Worm (Caenorhabditis elegans) whole organism, L4 larva: Measurements from ENCODE around the gene gid-2.

Experiments
- F49E8.2 ChIP-seq: sonication (generic microtip); optimal IDR thresholded peaks from 2 replicates; lab custom pipeline; 2016; ENCODE audit warnings: missing compliant biosample characterization, mild to moderate bottlenecking, missing genetic modification characterization, borderline replicate concordance
- Y5F2A.4 ChIP-seq: fragments of 200-800 bp; sonication (Bioruptor generic); optimal IDR thresholded peaks from 2 replicates; lab custom pipeline; 2018; ENCODE audit warnings: mild to moderate bottlenecking, missing genetic modification characterization, missing compliant biosample characterization
- aha-1 ChIP-seq: fragments of 150-350 bp; peaks from one replicate; lab custom pipeline; 2014; ENCODE audit warnings: missing biosample characterization, missing genetic modification characterization
- aly-2 ChIP-seq: sonication (generic microtip); optimal IDR thresholded peaks from 2 replicates; lab custom pipeline; 2018; ENCODE audit warnings: missing biosample characterization, missing genetic modification characterization
- ceh-82 ChIP-seq: sonication (generic microtip); optimal IDR thresholded peaks from 2 replicates; lab custom pipeline; 2017; ENCODE audit warnings: missing biosample characterization, missing genetic modification characterization
- daf-12 ChIP-seq: fragments of 150-350 bp; optimal IDR thresholded peaks from 2 replicates; lab custom pipeline; 2014; ENCODE audit warnings: missing biosample characterization, missing genetic modification reagents, missing genetic modification characterization
- lin-13 ChIP-seq: fragments of 150-350 bp; optimal IDR thresholded peaks from 2 replicates; lab custom pipeline; 2014; ENCODE audit warnings: missing biosample characterization, missing genetic modification reagents, missing genetic modification characterization
- mdl-1 ChIP-seq, 2 experiments: fragments of 150-350 bp in 1 of 2; sonication (generic microtip) in 1 of 2; optimal IDR thresholded peaks; 2 replicates each; lab custom pipeline; 2014 to 2017; ENCODE audit warnings: missing biosample characterization in 2 of 2, missing genetic modification characterization in 2 of 2
- nhr-237 ChIP-seq: sonication (generic microtip); optimal IDR thresholded peaks from 2 replicates; lab custom pipeline; 2017; ENCODE audit warnings: missing biosample characterization, missing genetic modification characterization
- nhr-76 ChIP-seq: fragments of 150-350 bp; optimal IDR thresholded peaks from 2 replicates; lab custom pipeline; 2014; ENCODE audit warnings: missing biosample characterization, missing genetic modification characterization
- snpc-4 ChIP-seq: fragments of 150-350 bp; optimal IDR thresholded peaks from 2 replicates; lab custom pipeline; 2014; ENCODE audit warnings: missing biosample characterization, missing genetic modification characterization
- unc-39 ChIP-seq: sonication (generic microtip); optimal IDR thresholded peaks from 2 replicates; lab custom pipeline; 2017; ENCODE audit warnings: missing biosample characterization, missing genetic modification characterization

DNA sequence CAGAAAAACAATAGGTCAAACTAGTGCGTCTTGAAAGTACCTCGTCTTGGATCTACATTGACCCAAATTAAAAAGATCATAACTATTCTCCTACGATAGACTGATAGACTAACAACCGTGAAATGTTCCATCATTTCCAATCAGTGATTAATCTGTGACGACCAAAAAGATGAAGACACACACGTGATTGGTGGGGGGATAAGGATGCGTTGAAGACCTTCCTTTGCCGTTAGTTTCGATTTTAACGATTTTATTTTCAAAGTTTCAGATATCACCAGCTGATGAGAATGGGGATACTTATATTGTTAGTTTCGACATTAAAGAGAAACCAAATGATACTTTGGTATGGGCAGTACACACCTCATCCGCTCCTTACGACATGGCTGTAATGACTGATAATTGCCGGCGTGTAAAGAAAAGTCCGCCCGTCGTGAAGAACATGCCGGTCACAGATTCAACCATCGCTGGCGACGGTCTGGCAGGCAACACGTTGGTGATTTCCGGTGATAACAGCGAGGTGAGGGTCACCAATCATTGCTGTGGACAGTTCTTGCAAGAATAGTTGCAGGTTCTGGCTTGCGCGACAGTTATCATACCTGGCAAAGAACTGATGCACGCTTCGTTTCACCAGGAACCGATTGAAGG, 51.7 kb downstream of the gid-2 start:
- TF ChIP-seq nhr-76: no peak
- peak; percentile 94 for TF ChIP-seq aha-1
- TF ChIP-seq lin-13 (GFP tag; lab: Kevin White, UChicago): no peak
- TF ChIP-seq snpc-4 (tag; lab: Kevin White, UChicago): no peak
- no peak for TF ChIP-seq ceh-82 (tag; lab: Kevin White, UChicago)
- no peak for TF ChIP-seq nhr-237 (tag; lab: Kevin White, UChicago)
- TF ChIP-seq unc-39: no peak
- no peak for TF ChIP-seq F49E8.2 (tag; lab: Kevin White, UChicago)
- no peak for TF ChIP-seq aly-2 (tag; lab: Kevin White, UChicago)
- TF ChIP-seq Y5F2A.4: no peak
- TF ChIP-seq daf-12 (tag; lab: Kevin White, UChicago): no peak
- TF ChIP-seq mdl-1 (tag; optimal IDR thresholded peaks at IDR 0.05; lab: Kevin White, UChicago): no peak
